Worm (Caenorhabditis elegans) whole organism, late embryonic: ENCODE results near the gene lars-1.

Experiments
- F13H6.1 ChIP-seq: sonication (generic microtip); optimal IDR thresholded peaks from 2 replicates; lab custom pipeline; 2016; ENCODE audit warnings: missing genetic modification characterization, missing compliant biosample characterization
- K09A11.1 ChIP-seq: sonication (generic microtip); optimal IDR thresholded peaks from 2 replicates; lab custom pipeline; 2017; ENCODE audit warnings: antibody characterized with exemption, mild to moderate bottlenecking, missing genetic modification characterization, missing compliant biosample characterization; ENCODE audit not compliant: insufficient read depth
- Y22D7AL.16 ChIP-seq: sonication (generic microtip); optimal IDR thresholded peaks from 2 replicates; lab custom pipeline; 2016; ENCODE audit warnings: missing genetic modification characterization, missing compliant biosample characterization
- ceh-34 ChIP-seq: sonication (generic microtip); optimal IDR thresholded peaks from 2 replicates; lab custom pipeline; 2016; ENCODE audit warnings: mild to moderate bottlenecking, missing genetic modification characterization, missing compliant biosample characterization
- ceh-6 ChIP-seq: fragments of 200-800 bp; sonication (Bioruptor generic); optimal IDR thresholded peaks from 2 replicates; lab custom pipeline; 2018; ENCODE audit warnings: mild to moderate bottlenecking, missing genetic modification characterization, missing compliant biosample characterization
- ceh-9 ChIP-seq: sonication (generic microtip); optimal IDR thresholded peaks from 2 replicates; lab custom pipeline; 2016; ENCODE audit warnings: mild to moderate bottlenecking, missing genetic modification characterization, inconsistent platforms, missing compliant biosample characterization
- fax-1 ChIP-seq: sonication (generic microtip); optimal IDR thresholded peaks from 2 replicates; lab custom pipeline; 2016; ENCODE audit warnings: missing genotype, missing genetic modification characterization, missing compliant biosample characterization
- pag-3 ChIP-seq: sonication (generic microtip); optimal IDR thresholded peaks from 2 replicates; lab custom pipeline; 2016; ENCODE audit warnings: missing compliant biosample characterization, missing genetic modification characterization, borderline replicate concordance
- pat-9 ChIP-seq: fragments of 200-800 bp; sonication (Bioruptor generic); optimal IDR thresholded peaks from 2 replicates; lab custom pipeline; 2018; ENCODE audit warnings: mild to moderate bottlenecking, missing genetic modification characterization, moderate library complexity, missing compliant biosample characterization
- pha-4 ChIP-seq: fragments of 150-350 bp; optimal IDR thresholded peaks from 2 replicates; lab custom pipeline; 2018; ENCODE audit warnings: missing biosample characterization, missing genetic modification reagents, missing genetic modification characterization
- ref-2 ChIP-seq: sonication (generic microtip); optimal IDR thresholded peaks from 2 replicates; lab custom pipeline; 2016; ENCODE audit warnings: missing genetic modification characterization, missing compliant biosample characterization
- sox-2 ChIP-seq: fragments of 200-800 bp; sonication (Bioruptor generic); IDR thresholded peaks from 2 replicates; pipeline ENCODE4 v1.3.6; 2022; ENCODE audit warnings: missing genetic modification reagents, missing genetic modification characterization, missing compliant biosample characterization
- unc-42 ChIP-seq: sonication (generic microtip); optimal IDR thresholded peaks from 2 replicates; lab custom pipeline; 2016; ENCODE audit warnings: missing genotype, missing genetic modification characterization, missing compliant biosample characterization
- zip-5 ChIP-seq: sonication (generic microtip); optimal IDR thresholded peaks from 2 replicates; lab custom pipeline; 2016; ENCODE audit warnings: missing genetic modification characterization, missing compliant biosample characterization

ce11 chrIII:4166745-4167144 lies 19.9 kb downstream of the lars-1 start, which contains the start of gene rnf-5:
- no peak for TF ChIP-seq K09A11.1
- TF ChIP-seq unc-42 (tag; lab: Kevin White, UChicago): no peak
- no peak for TF ChIP-seq zip-5 (tag; lab: Kevin White, UChicago)
- no peak for TF ChIP-seq Y22D7AL.16 (tag; lab: Kevin White, UChicago)
- TF ChIP-seq F13H6.1: no peak
- TF ChIP-seq pag-3: no peak
- TF ChIP-seq ceh-9: no peak
- no peak for TF ChIP-seq pat-9 (tag; lab: Kevin White, UChicago)
- no peak for TF ChIP-seq ceh-6
- TF ChIP-seq sox-2 (GFP tag; lab: Robert Waterston, UW): no peak
- no peak for TF ChIP-seq ceh-34 (tag; lab: Kevin White, UChicago)
- TF ChIP-seq fax-1 (tag; lab: Kevin White, UChicago): no peak
- TF ChIP-seq pha-4 (tag; lab: Kevin White, UChicago): no peak
- no peak for TF ChIP-seq ref-2
